Worm (Caenorhabditis elegans): ENCODE results near the gene ceh-21.

DNA sequence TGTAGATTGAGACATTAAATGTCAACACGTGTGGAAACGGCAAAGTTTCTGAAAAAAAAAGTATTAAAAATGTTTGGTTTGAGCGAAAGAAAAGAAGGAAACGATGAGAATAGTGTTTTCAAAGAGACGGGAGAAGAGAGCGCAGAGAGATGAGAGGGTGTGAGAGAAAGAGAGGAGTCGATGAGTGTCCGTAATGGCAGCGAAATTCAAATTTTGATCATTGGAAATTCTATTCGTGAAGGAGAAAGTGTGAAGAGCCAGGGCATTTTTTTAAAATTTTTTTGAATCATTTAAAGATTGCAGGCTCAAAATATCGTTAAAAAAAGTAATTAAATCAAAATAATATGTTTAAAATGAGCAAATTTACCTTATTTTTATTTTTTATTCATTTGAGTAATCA, 7.0 kb downstream of the ceh-21 start, which contains the start of gene T26C11.4:
- TF ChIP-seq nhr-129 (tag; optimal IDR thresholded peaks at IDR 0.05): no peak
- TF ChIP-seq unc-55 (GFP tag; optimal IDR thresholded peaks at IDR 0.05): peak; percentile 26
